Worm (Caenorhabditis elegans): ENCODE data around the gene F18A1.7.

Gene F18A1.7

ce11 chrII:7663704-7664660, at the start of gene F18A1.7, which contains the start of gene rpa-1:
Gene F18A1.7, minus strand, starts transcription at chrII:7663754.
Gene rpa-1, plus strand, starts transcription at chrII:7664582.
- TF ChIP-seq lin-13 (GFP tag; optimal IDR thresholded peaks at IDR 0.05): no peak
- TF ChIP-seq lin-39 (tag; optimal IDR thresholded peaks at IDR 0.05): no peak
- TF ChIP-seq nhr-90 (tag; optimal IDR thresholded peaks at IDR 0.05; ENCODE audit: poor library complexity): no peak
- no peak for TF ChIP-seq lir-3 (tag; optimal IDR thresholded peaks at IDR 0.05; ENCODE audit: poor library complexity)
- TF ChIP-seq C16A3.4 (tag; optimal IDR thresholded peaks at IDR 0.05): no peak
- TF ChIP-seq egl-13 (tag; optimal IDR thresholded peaks at IDR 0.05): no peak
- TF ChIP-seq nhr-71 (tag; optimal IDR thresholded peaks at IDR 0.05): no peak
- no peak for TF ChIP-seq nhr-20 (tag; optimal IDR thresholded peaks at IDR 0.05)
- TF ChIP-seq ceh-8 (GFP tag; optimal IDR thresholded peaks at IDR 0.05): no peak
- no peak for TF ChIP-seq rnt-1 (tag; optimal IDR thresholded peaks at IDR 0.05)
- TF ChIP-seq lsy-2 (tag; optimal IDR thresholded peaks at IDR 0.05): peak; percentile 11 to 60
- no peak for TF ChIP-seq nhr-77 (tag; optimal IDR thresholded peaks at IDR 0.05)
- no peak for TF ChIP-seq fkh-8 (tag; optimal IDR thresholded peaks at IDR 0.05)
- TF ChIP-seq pag-3 (tag; optimal IDR thresholded peaks at IDR 0.05; ENCODE audit: borderline replicate concordance, insufficient read depth): no peak
- TF ChIP-seq irx-1 (tag; optimal IDR thresholded peaks at IDR 0.05): no peak
- TF ChIP-seq blmp-1 (tag; optimal IDR thresholded peaks at IDR 0.05): peak; percentile 39
- TF ChIP-seq zip-4 (GFP tag; optimal IDR thresholded peaks at IDR 0.05): no peak
- TF ChIP-seq elt-2 (tag; optimal IDR thresholded peaks at IDR 0.05): no peak
- no peak for TF ChIP-seq jun-1 (tag; optimal IDR thresholded peaks at IDR 0.05)
- no peak for TF ChIP-seq nhr-237 (tag; optimal IDR thresholded peaks at IDR 0.05)
- TF ChIP-seq hpl-2 (GFP tag; optimal IDR thresholded peaks at IDR 0.05): no peak
- TF ChIP-seq ces-1 (GFP tag; optimal IDR thresholded peaks at IDR 0.05): no peak
- no peak for TF ChIP-seq mab-9 (GFP tag; IDR thresholded peaks at IDR 0.05)
- TF ChIP-seq nhr-19 (GFP tag; conservative IDR thresholded peaks at IDR 0.05): no peak
- TF ChIP-seq efl-1 (optimal IDR thresholded peaks at IDR 0.05): peak; percentile 36 to 54
- peak; percentile 9 to 62 for TF ChIP-seq efl-1 (GFP tag; optimal IDR thresholded peaks at IDR 0.05 in 1 of 2)
- no peak for TF ChIP-seq C04F5.9 (tag; optimal IDR thresholded peaks at IDR 0.05)
- TF ChIP-seq mdl-1 (tag; optimal IDR thresholded peaks at IDR 0.05): no peak
- TF ChIP-seq aly-2 (tag; optimal IDR thresholded peaks at IDR 0.05): no peak
- peak; percentile 59 to 76 for TF ChIP-seq lin-35 (GFP tag; optimal IDR thresholded peaks at IDR 0.05)
- no peak for TF ChIP-seq alr-1 (tag; optimal IDR thresholded peaks at IDR 0.05; ENCODE audit: borderline replicate concordance)
- TF ChIP-seq lin-14 (GFP tag; optimal IDR thresholded peaks at IDR 0.05): no peak
- TF ChIP-seq hlh-17 (GFP tag; optimal IDR thresholded peaks at IDR 0.05; ENCODE audit: borderline replicate concordance): no peak
- no peak for TF ChIP-seq unc-62 (GFP tag; optimal IDR thresholded peaks at IDR 0.05)
- TF ChIP-seq ceh-88 (GFP tag; IDR thresholded peaks at IDR 0.05): no peak
- no peak for TF ChIP-seq fkh-10 (GFP tag; optimal IDR thresholded peaks at IDR 0.05)
- no peak for TF ChIP-seq aha-1 (tag; optimal IDR thresholded peaks at IDR 0.05)
- no peak for TF ChIP-seq nhr-85 (tag)
- no peak for TF ChIP-seq ztf-4 (tag; optimal IDR thresholded peaks at IDR 0.05)
- TF ChIP-seq fkh-4 (tag; optimal IDR thresholded peaks at IDR 0.05; ENCODE audit: borderline replicate concordance): no peak
- no peak for TF ChIP-seq snpc-4 (tag; optimal IDR thresholded peaks at IDR 0.05)
- no peak for TF ChIP-seq sox-4 (tag; optimal IDR thresholded peaks at IDR 0.05)
- TF ChIP-seq ets-5 (GFP tag; IDR thresholded peaks at IDR 0.05): no peak
- peak; percentile 25 for TF ChIP-seq mep-1 (tag; optimal IDR thresholded peaks at IDR 0.05)
- TF ChIP-seq mef-2 (tag; optimal IDR thresholded peaks at IDR 0.05): no peak
- TF ChIP-seq egl-27 (tag; optimal IDR thresholded peaks at IDR 0.05): no peak
- no peak for TF ChIP-seq sup-37 (GFP tag; optimal IDR thresholded peaks at IDR 0.05)
- no peak for TF ChIP-seq efl-3 (GFP tag; optimal IDR thresholded peaks at IDR 0.05)
- no peak for TF ChIP-seq isw-1 (GFP tag; IDR thresholded peaks at IDR 0.05)
- no peak for TF ChIP-seq fos-1 (tag; optimal IDR thresholded peaks at IDR 0.05)

Measured in whole organism, L1 larva.